Fruit fly (Drosophila melanogaster) whole organism, embryonic: ENCODE results near the gene Gdh.
A peak's percentile ranks its signal among the peaks of the same experiment; 100 is the strongest.

Source experiments
- ATbp ChIP-seq: fragments of 200-800 bp; sonication (Bioruptor generic); optimal IDR thresholded peaks from 2 replicates; lab custom pipeline; 2017; ENCODE audit warnings: missing biosample characterization, mild to moderate bottlenecking, missing genetic modification characterization, missing genetic modification reagents
- Adf1 ChIP-seq: fragments of 200-800 bp; sonication (Bioruptor generic); IDR thresholded peaks from 2 replicates; pipeline ENCODE4 v1.3.6; 2022; ENCODE audit warnings: missing biosample characterization, missing genetic modification characterization
- Asciz ChIP-seq: fragments of 200-800 bp; sonication (Bioruptor generic); optimal IDR thresholded peaks from 2 replicates; lab custom pipeline; 2017; ENCODE audit warnings: missing biosample characterization, mild to moderate bottlenecking, missing genetic modification characterization, missing genetic modification reagents
- Atf6 ChIP-seq: fragments of 200-800 bp; sonication (Bioruptor generic); IDR thresholded peaks from 2 replicates; pipeline ENCODE4 v1.3.6; 2022; ENCODE audit warnings: missing biosample characterization, missing genetic modification characterization
- CG11504 ChIP-seq: fragments of 200-800 bp; sonication (Bioruptor generic); optimal IDR thresholded peaks from 3 replicates; lab custom pipeline; 2019; ENCODE audit warnings: missing biosample characterization, mild to moderate bottlenecking, missing genetic modification characterization, moderate library complexity
- CG12071 ChIP-seq: fragments of 200-800 bp; sonication (Bioruptor generic); optimal IDR thresholded peaks from 3 replicates; lab custom pipeline; 2018; ENCODE audit warnings: missing biosample characterization, mild to moderate bottlenecking, missing genetic modification characterization
- CG12219 ChIP-seq: fragments of 200-800 bp; sonication (Bioruptor generic); optimal IDR thresholded peaks from 3 replicates; lab custom pipeline; 2018; ENCODE audit warnings: missing biosample characterization, mild to moderate bottlenecking, missing genetic modification characterization
- CG14050 ChIP-seq: fragments of 200-800 bp; sonication (Bioruptor generic); IDR thresholded peaks from 3 replicates; pipeline ENCODE4 v1.3.6; 2022; ENCODE audit warnings: missing biosample characterization, missing genetic modification characterization
- CG15269 ChIP-seq: fragments of 200-800 bp; sonication (Bioruptor generic); optimal IDR thresholded peaks from 2 replicates; lab custom pipeline; 2018; ENCODE audit warnings: missing biosample characterization, mild to moderate bottlenecking, missing genetic modification characterization, moderate library complexity
- CG1603 ChIP-seq: fragments of 200-800 bp; sonication (Bioruptor generic); optimal IDR thresholded peaks from 2 replicates; lab custom pipeline; 2019; ENCODE audit warnings: missing biosample characterization, mild to moderate bottlenecking, missing genetic modification characterization, moderate library complexity
- CG2120 ChIP-seq: fragments of 200-800 bp; sonication (Bioruptor generic); optimal IDR thresholded peaks from 3 replicates; lab custom pipeline; 2016; ENCODE audit warnings: missing biosample characterization, missing genetic modification characterization
- CG2712 ChIP-seq: fragments of 200-800 bp; optimal IDR thresholded peaks from 3 replicates; lab custom pipeline; 2019; ENCODE audit warnings: missing biosample characterization, mild to moderate bottlenecking, missing genetic modification characterization, moderate library complexity
- CG31441 ChIP-seq: fragments of 200-800 bp; sonication (Bioruptor generic); IDR thresholded peaks from 2 replicates; pipeline ENCODE4 v1.3.6; 2022; ENCODE audit warnings: missing biosample characterization, missing genetic modification characterization
- CG3281 ChIP-seq: fragments of 200-800 bp; sonication (Bioruptor generic); optimal IDR thresholded peaks from 3 replicates; lab custom pipeline; 2017; ENCODE audit warnings: missing biosample characterization, mild to moderate bottlenecking, missing genetic modification characterization
- CG43689 ChIP-seq: fragments of 200-800 bp; sonication (Bioruptor generic); IDR thresholded peaks from 2 replicates; pipeline ENCODE4 v1.3.6; 2022; ENCODE audit warnings: missing biosample characterization, missing genetic modification characterization
- CG7839 ChIP-seq: fragments of 200-800 bp; sonication (Bioruptor generic); optimal IDR thresholded peaks from 3 replicates; lab custom pipeline; 2018; ENCODE audit warnings: missing biosample characterization, mild to moderate bottlenecking, missing genetic modification characterization, moderate library complexity
- CG8089 ChIP-seq: fragments of 200-800 bp; sonication (Bioruptor generic); optimal IDR thresholded peaks from 3 replicates; lab custom pipeline; 2016; ENCODE audit warnings: missing biosample characterization, missing genetic modification characterization
- CG8359 ChIP-seq: fragments of 200-800 bp; sonication (Bioruptor generic); optimal IDR thresholded peaks from 2 replicates; lab custom pipeline; 2017; ENCODE audit warnings: missing biosample characterization, mild to moderate bottlenecking, missing genetic modification characterization, borderline replicate concordance
- CkIIα-i1 ChIP-seq: fragments of 200-800 bp; sonication (Bioruptor generic); IDR thresholded peaks from 2 replicates; pipeline ENCODE4 v1.3.6; 2022; ENCODE audit warnings: missing biosample characterization, missing genetic modification characterization
- Drgx ChIP-seq: fragments of 200-800 bp; sonication (Bioruptor generic); IDR thresholded peaks from 2 replicates; pipeline ENCODE4 v1.3.6; 2022; ENCODE audit warnings: missing biosample characterization, missing genetic modification characterization
- Ets65A ChIP-seq: fragments of 200-800 bp; sonication (Bioruptor generic); peaks from one replicate; lab custom pipeline; 2016; ENCODE audit warnings: missing biosample characterization, missing genetic modification characterization
- Fer1 ChIP-seq: fragments of 200-800 bp; sonication (Bioruptor generic); optimal IDR thresholded peaks from 2 replicates; lab custom pipeline; 2017; ENCODE audit warnings: missing biosample characterization, mild to moderate bottlenecking, missing genetic modification characterization
- HLH3B ChIP-seq: fragments of 200-800 bp; sonication (Bioruptor generic); IDR thresholded peaks from 2 replicates; pipeline ENCODE4 v1.3.6; 2022; ENCODE audit warnings: missing biosample characterization, missing genetic modification characterization
- Hmr ChIP-seq: fragments of 200-800 bp; sonication (Bioruptor generic); optimal IDR thresholded peaks from 3 replicates; lab custom pipeline; 2017; ENCODE audit warnings: mild to moderate bottlenecking, missing biosample characterization, missing genetic modification reagents, missing genetic modification characterization
- Hr3 ChIP-seq: fragments of 200-800 bp; sonication (Bioruptor generic); optimal IDR thresholded peaks from 3 replicates; lab custom pipeline; 2016; ENCODE audit warnings: missing biosample characterization, missing genetic modification characterization
- Jarid2 ChIP-seq: fragments of 200-800 bp; sonication (Bioruptor generic); optimal IDR thresholded peaks from 3 replicates; lab custom pipeline; 2017; ENCODE audit warnings: mild to moderate bottlenecking, missing biosample characterization, missing genetic modification reagents, missing genetic modification characterization
- Meics ChIP-seq: fragments of 200-800 bp; sonication (Bioruptor generic); optimal IDR thresholded peaks from 2 replicates; lab custom pipeline; 2017; ENCODE audit warnings: missing biosample characterization, mild to moderate bottlenecking, missing genetic modification characterization
- Nf-YB ChIP-seq: fragments of 200-800 bp; sonication (Bioruptor generic); optimal IDR thresholded peaks from 3 replicates; lab custom pipeline; 2019; ENCODE audit warnings: missing biosample characterization, mild to moderate bottlenecking, missing genetic modification characterization, moderate library complexity
- PHDP ChIP-seq: fragments of 200-800 bp; sonication (Bioruptor generic); optimal IDR thresholded peaks from 3 replicates; lab custom pipeline; 2018; ENCODE audit warnings: missing biosample characterization, mild to moderate bottlenecking, missing genetic modification characterization, moderate library complexity
- Ptx1 ChIP-seq: fragments of 200-800 bp; sonication (Bioruptor generic); IDR thresholded peaks from 2 replicates; pipeline ENCODE4 v1.3.6; 2022; ENCODE audit warnings: missing biosample characterization, missing genetic modification characterization
- Rx ChIP-seq: fragments of 200-800 bp; sonication (Bioruptor generic); IDR thresholded peaks from 2 replicates; pipeline ENCODE4 v1.3.6; 2022; ENCODE audit warnings: missing biosample characterization, missing genetic modification characterization
- Sry-δ ChIP-seq: fragments of 200-800 bp; sonication (Bioruptor generic); optimal IDR thresholded peaks from 2 replicates; lab custom pipeline; 2016; ENCODE audit warnings: missing biosample characterization, missing genetic modification characterization
- Xrp1 ChIP-seq: fragments of 200-800 bp; sonication (Bioruptor generic); IDR thresholded peaks from 2 replicates; pipeline ENCODE4 v1.3.6; 2022; ENCODE audit warnings: missing biosample characterization, missing genetic modification characterization
- cad ChIP-seq: fragments of >200 bp; optimal IDR thresholded peaks from 2 replicates; lab custom pipeline; 2017; ENCODE audit warnings: missing biosample characterization, missing genetic modification characterization
- cas ChIP-seq: fragments of 200-800 bp; sonication (Bioruptor generic); IDR thresholded peaks from 2 replicates; pipeline ENCODE4 v1.3.6; 2022; ENCODE audit warnings: missing biosample characterization, missing genetic modification characterization
- chm ChIP-seq: fragments of 200-800 bp; sonication (Bioruptor generic); IDR thresholded peaks from 2 replicates; pipeline ENCODE4 v1.3.6; 2022; ENCODE audit warnings: missing biosample characterization, missing genetic modification characterization
- croc ChIP-seq: fragments of 200-800 bp; sonication (Bioruptor generic); conservative IDR thresholded peaks from 3 replicates; pipeline ENCODE4 v1.3.6; 2022; ENCODE audit warnings: missing biosample characterization, missing genetic modification characterization
- dm ChIP-seq: fragments of 200-800 bp; sonication (Bioruptor generic); optimal IDR thresholded peaks from 3 replicates; lab custom pipeline; 2016; ENCODE audit warnings: missing biosample characterization, missing genetic modification characterization
- ems ChIP-seq: fragments of 200-800 bp; sonication (Bioruptor generic); optimal IDR thresholded peaks from 3 replicates; lab custom pipeline; 2016; ENCODE audit warnings: missing biosample characterization, missing genetic modification characterization
- grau ChIP-seq: fragments of 200-800 bp; optimal IDR thresholded peaks from 3 replicates; lab custom pipeline; 2019; ENCODE audit warnings: missing biosample characterization, mild to moderate bottlenecking, missing genetic modification characterization, moderate library complexity
- hbn ChIP-seq: fragments of 200-800 bp; sonication (Bioruptor generic); IDR thresholded peaks from 2 replicates; pipeline ENCODE4 v1.3.6; 2022; ENCODE audit warnings: missing biosample characterization, missing genetic modification characterization; ENCODE audit not compliant: partially characterized antibody
- ind ChIP-seq: fragments of 200-800 bp; sonication (Bioruptor generic); optimal IDR thresholded peaks from 3 replicates; lab custom pipeline; 2016; ENCODE audit warnings: missing biosample characterization, missing genetic modification characterization
- lilli ChIP-seq: fragments of 200-800 bp; sonication (Bioruptor generic); optimal IDR thresholded peaks from 3 replicates; lab custom pipeline; 2016; ENCODE audit warnings: missing biosample characterization, missing genetic modification characterization
- mirr ChIP-seq: fragments of 200-800 bp; sonication (Bioruptor generic); optimal IDR thresholded peaks from 3 replicates; lab custom pipeline; 2018; ENCODE audit warnings: missing biosample characterization, mild to moderate bottlenecking, missing genetic modification characterization
- nom ChIP-seq: fragments of 200-800 bp; sonication (Bioruptor generic); optimal IDR thresholded peaks from 2 replicates; lab custom pipeline; 2017; ENCODE audit warnings: missing biosample characterization, missing genetic modification characterization, mild to moderate bottlenecking, moderate library complexity, missing genetic modification reagents
- pfk ChIP-seq: fragments of 200-800 bp; sonication (Bioruptor generic); optimal IDR thresholded peaks from 2 replicates; lab custom pipeline; 2018; ENCODE audit warnings: missing biosample characterization, mild to moderate bottlenecking, missing genetic modification characterization, moderate library complexity
- repo ChIP-seq: fragments of 200-800 bp; sonication (Bioruptor generic); optimal IDR thresholded peaks from 2 replicates; lab custom pipeline; 2016; ENCODE audit warnings: missing biosample characterization, missing genetic modification characterization
- sd ChIP-seq: fragments of 200-800 bp; sonication (Bioruptor generic); optimal IDR thresholded peaks from 3 replicates; lab custom pipeline; 2018; ENCODE audit warnings: missing biosample characterization, mild to moderate bottlenecking, missing genetic modification characterization, moderate library complexity
- sens ChIP-seq: fragments of 200-800 bp; sonication (Bioruptor generic); peaks from one replicate; lab custom pipeline; 2016; ENCODE audit warnings: missing biosample characterization, missing genetic modification characterization
- sisA ChIP-seq: fragments of 200-800 bp; sonication (Bioruptor generic); IDR thresholded peaks from 2 replicates; pipeline ENCODE4 v1.3.6; 2022; ENCODE audit warnings: missing biosample characterization, missing genetic modification characterization
- slou ChIP-seq: fragments of 200-800 bp; sonication (Bioruptor generic); optimal IDR thresholded peaks from 3 replicates; lab custom pipeline; 2016; ENCODE audit warnings: missing biosample characterization, missing genetic modification characterization
- sr ChIP-seq: fragments of 200-800 bp; sonication (Bioruptor generic); IDR thresholded peaks from 3 replicates; pipeline ENCODE4 v1.3.6; 2022; ENCODE audit warnings: missing biosample characterization, missing genetic modification characterization
- wor ChIP-seq: fragments of 200-800 bp; sonication (Bioruptor generic); IDR thresholded peaks from 2 replicates; pipeline ENCODE4 v1.3.6; 2022; ENCODE audit warnings: missing biosample characterization, missing genetic modification characterization

Gdh gene

DNA sequence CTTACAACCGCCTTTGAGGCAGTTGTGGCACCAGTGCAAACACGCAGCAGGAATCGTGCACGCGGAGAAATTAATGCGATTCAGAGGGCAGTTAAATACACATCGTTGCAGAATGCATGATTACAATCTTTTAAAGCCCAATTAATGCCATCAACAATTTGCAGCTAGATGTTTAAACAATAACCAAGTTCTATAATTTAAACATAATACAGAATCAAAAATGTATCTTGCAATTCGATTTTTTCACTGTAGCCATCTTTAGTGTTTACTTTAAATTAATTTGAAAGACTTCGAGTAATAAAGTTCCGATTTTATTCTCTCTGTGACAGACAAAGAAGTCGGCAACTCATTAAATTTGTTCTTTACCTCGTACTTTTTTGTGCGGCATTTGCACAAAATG lies 26.9 kb downstream of the Gdh start (continued):
- peak; percentile 0 for TF ChIP-seq CG7839
- TF ChIP-seq CG12219: no peak
- TF ChIP-seq CG12071 (GFP tag; lab: Kevin White, UChicago): no peak
- no peak for TF ChIP-seq sd (tag; lab: Kevin White, UChicago)
- peak; percentile 57 for TF ChIP-seq Drgx (GFP tag; lab: Robert Waterston, UW)
- peak; percentile 23 for TF ChIP-seq CG11504 (tag; lab: Kevin White, UChicago)
- TF ChIP-seq cad (GFP tag; lab: Kevin White, UChicago): no peak
- no peak for TF ChIP-seq ems (GFP tag; lab: Kevin White, UChicago)
- peak; percentile 62 for TF ChIP-seq nom
- no peak for TF ChIP-seq CG15269
- TF ChIP-seq Atf6: no peak
- TF ChIP-seq repo (GFP tag; lab: Kevin White, UChicago): no peak
- TF ChIP-seq Ptx1 (GFP tag; lab: Robert Waterston, UW): 0 out of 2 replicates have a peak, but pooled peaks have one; percentile 24
- peak; percentile 54 for TF ChIP-seq sens (GFP tag; lab: Kevin White, UChicago)
- TF ChIP-seq sr (GFP tag; lab: Robert Waterston, UW): no peak
- TF ChIP-seq CG8089: no peak
- peak; percentile 53 for TF ChIP-seq Ets65A
- TF ChIP-seq ind (GFP tag; lab: Kevin White, UChicago): peak; percentile 1
- no peak for TF ChIP-seq pfk (GFP tag; lab: Kevin White, UChicago)
- TF ChIP-seq CG8359 (GFP tag; lab: Kevin White, UChicago): no peak
- TF ChIP-seq cas (GFP tag; lab: Robert Waterston, UW): no peak
- TF ChIP-seq Jarid2 (GFP tag; lab: Kevin White, UChicago): no peak
- TF ChIP-seq HLH3B: 0 out of 2 replicates have a peak, but pooled peaks have one; percentile 5
- TF ChIP-seq mirr (GFP tag; lab: Kevin White, UChicago): no peak
- 0 out of 2 replicates have a peak, but pooled peaks have one; percentile 23 for TF ChIP-seq sisA
- no peak for TF ChIP-seq CG2120
- TF ChIP-seq Sry-δ: no peak
- no peak for TF ChIP-seq chm
- TF ChIP-seq CG2712 (tag; lab: Kevin White, UChicago): peak; percentile 7
- TF ChIP-seq hbn (GFP tag; lab: Robert Waterston, UW): no peak

DNA sequence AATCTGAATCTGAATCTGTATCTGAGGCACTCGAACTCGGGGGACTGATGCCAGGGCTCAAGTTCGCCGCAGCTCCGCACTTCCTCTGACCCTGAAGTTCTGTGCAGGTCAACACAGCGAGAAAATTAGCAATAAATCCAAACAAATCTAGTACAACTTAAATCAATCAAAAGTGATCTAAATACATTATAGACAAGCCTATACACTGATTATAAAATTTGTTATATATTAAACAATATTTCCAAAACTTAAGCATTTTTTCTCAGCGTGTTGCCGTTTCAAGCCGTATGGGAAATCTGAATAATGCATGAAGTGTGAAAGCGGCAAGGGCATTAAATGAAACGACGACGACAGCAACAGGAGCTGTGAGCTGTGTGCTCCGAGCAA lies 27.9 kb downstream of the Gdh start:
- TF ChIP-seq ATbp (GFP tag; lab: Kevin White, UChicago): peak; percentile 17
- peak; percentile 46 for TF ChIP-seq Hmr (GFP tag; lab: Kevin White, UChicago)
- peak; percentile 64; the same call in 1 of the 2 replicates for TF ChIP-seq Xrp1 (GFP tag; lab: Robert Waterston, UW)
- TF ChIP-seq Meics (GFP tag; lab: Kevin White, UChicago): peak; percentile 43
- no peak for TF ChIP-seq CG8359 (GFP tag; lab: Kevin White, UChicago)
- no peak for TF ChIP-seq Adf1 (GFP tag; lab: Robert Waterston, UW)
- peak; percentile 25 for TF ChIP-seq grau (tag; lab: Kevin White, UChicago)
- TF ChIP-seq CG1603 (tag; lab: Kevin White, UChicago): peak; percentile 58
- peak; percentile 5 for TF ChIP-seq slou (GFP tag; lab: Kevin White, UChicago)
- TF ChIP-seq lilli: peak; percentile 19
- TF ChIP-seq CG14050: no peak
- TF ChIP-seq wor (GFP tag; lab: Robert Waterston, UW): 0 out of 2 replicates have a peak, but pooled peaks have one; percentile 20
- TF ChIP-seq Fer1 (GFP tag; lab: Kevin White, UChicago): peak; percentile 57
- TF ChIP-seq Rx (GFP tag; lab: Robert Waterston, UW): no peak
- TF ChIP-seq Nf-YB (GFP tag; lab: Kevin White, UChicago): no peak
- peak; percentile 21 for TF ChIP-seq Asciz
- TF ChIP-seq PHDP: peak; percentile 5
- TF ChIP-seq CkIIα-i1: 0 out of 2 replicates have a peak, but pooled peaks have one; percentile 19
- TF ChIP-seq dm: no peak
- TF ChIP-seq croc (GFP tag; lab: Robert Waterston, UW): no peak
- peak; percentile 33 for TF ChIP-seq Hr3
- TF ChIP-seq CG3281 (GFP tag; lab: Kevin White, UChicago): peak; percentile 31
- no peak for TF ChIP-seq CG31441 (GFP tag; lab: Robert Waterston, UW)
- TF ChIP-seq CG43689 (GFP tag; lab: Robert Waterston, UW): no peak
